Fruit fly (Drosophila melanogaster) whole organism, wandering third instar larva: ENCODE measurements around the gene CG11977.

ENCODE experiments used
- CG9705 ChIP-seq: fragments of 200-800 bp; sonication (Bioruptor generic); optimal IDR thresholded peaks from 2 replicates; lab custom pipeline; 2018; ENCODE audit warnings: missing biosample characterization, mild to moderate bottlenecking, missing genetic modification characterization
- GATAd ChIP-seq: sonication (Bioruptor generic); optimal IDR thresholded peaks from 2 replicates; lab custom pipeline; 2016; ENCODE audit warnings: missing biosample characterization, missing genetic modification characterization
- OdsH ChIP-seq: fragments of 200-800 bp; sonication (Bioruptor generic); optimal IDR thresholded peaks from 2 replicates; lab custom pipeline; 2016; ENCODE audit warnings: missing biosample characterization, mild to moderate bottlenecking, missing genetic modification characterization
- Sp1 ChIP-seq: fragments of 200-800 bp; sonication (Bioruptor generic); optimal IDR thresholded peaks from 3 replicates; lab custom pipeline; 2019; ENCODE audit warnings: missing biosample characterization, mild to moderate bottlenecking, missing genetic modification characterization, moderate library complexity
- dl ChIP-seq, 2 experiments: fragments of 175-275, 200-275 bp in 1 of 2; fragments of 200-275 bp in 1 of 2; sonication (Bioruptor generic); optimal IDR thresholded peaks; lab custom pipeline; 2018; ENCODE audit warnings: mild to moderate bottlenecking in 2 of 2, missing biosample characterization in 2 of 2, missing genetic modification characterization in 2 of 2, moderate library complexity in 2 of 2; ENCODE audit not compliant: partially characterized antibody in 2 of 2, insufficient read depth in 1 of 2
- psq ChIP-seq: fragments of 200-800 bp; sonication (Bioruptor generic); optimal IDR thresholded peaks from 3 replicates; lab custom pipeline; 2017; ENCODE audit warnings: missing biosample characterization, mild to moderate bottlenecking, missing genetic modification characterization, moderate library complexity

dm6 chr3R:8949334-8950066 is 48.0 kb upstream of the CG11977 start:
- TF ChIP-seq OdsH (GFP tag; lab: Kevin White, UChicago): no peak
- TF ChIP-seq dl (GFP tag; optimal IDR thresholded peaks at IDR 0.05; lab: Kevin White, UChicago; ENCODE audit: insufficient read depth in 1 of 2, partially characterized antibody in 2 of 2): no peak
- no peak for TF ChIP-seq Sp1 (GFP tag; lab: Kevin White, UChicago)
- no peak for TF ChIP-seq CG9705
- peak; percentile 56 for TF ChIP-seq psq (GFP tag; lab: Kevin White, UChicago)
- no peak for TF ChIP-seq GATAd (GFP tag; lab: Kevin White, UChicago)
